Fruit fly (Drosophila melanogaster) whole organism, embryonic: ENCODE data around the gene nan.

Source experiments
- CG18619 ChIP-seq: fragments of 200-800 bp; sonication (Bioruptor generic); optimal IDR thresholded peaks from 3 replicates; lab custom pipeline; 2017; ENCODE audit warnings: missing biosample characterization, mild to moderate bottlenecking, missing genetic modification characterization
- CG8359 ChIP-seq: fragments of 200-800 bp; sonication (Bioruptor generic); optimal IDR thresholded peaks from 2 replicates; lab custom pipeline; 2017; ENCODE audit warnings: missing biosample characterization, mild to moderate bottlenecking, missing genetic modification characterization, borderline replicate concordance
- dpn ChIP-seq, 2 experiments: fragments of 200-800 bp; sonication (Bioruptor generic); optimal IDR thresholded peaks; 3 replicates each; lab custom pipeline; 2016; ENCODE audit warnings: missing biosample characterization in 2 of 2, missing genetic modification characterization in 2 of 2
- ftz-f1 ChIP-seq: fragments of 200-800 bp; sonication (Bioruptor generic); optimal IDR thresholded peaks from 2 replicates; lab custom pipeline; 2016; ENCODE audit warnings: missing biosample characterization, missing genetic modification characterization
- twi ChIP-seq: fragments of 200-800 bp; optimal IDR thresholded peaks from 2 replicates; lab custom pipeline; 2019; ENCODE audit warnings: missing biosample characterization, mild to moderate bottlenecking, missing genetic modification characterization, moderate library complexity

DNA sequence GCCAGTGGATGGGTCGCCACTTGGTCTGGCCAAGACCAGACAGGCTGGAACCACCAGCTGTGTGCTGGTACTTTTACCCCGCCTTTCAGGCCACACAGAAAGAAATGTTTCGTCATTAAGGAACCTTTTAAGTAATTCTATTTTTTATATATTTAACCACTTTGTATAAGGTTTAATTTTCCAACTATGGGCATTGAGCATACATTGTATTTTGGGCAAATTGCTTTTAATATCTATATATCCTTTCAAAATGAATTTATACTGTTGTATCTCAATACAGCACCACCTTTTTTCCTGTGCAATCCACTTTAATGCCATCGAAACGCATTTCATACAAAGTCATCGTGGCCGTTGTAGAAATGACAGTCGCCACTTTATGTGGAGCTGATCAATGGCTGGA is 43.1 kb downstream of the nan start:
- TF ChIP-seq twi (tag; lab: Kevin White, UChicago) (no peak), ftz-f1 (GFP tag; lab: Kevin White, UChicago) (no peak), dpn (GFP tag; optimal IDR thresholded peaks at IDR 0.05; lab: Kevin White, UChicago) (no peak), CG18619 (GFP tag; lab: Kevin White, UChicago) (no peak), CG8359 (GFP tag; lab: Kevin White, UChicago) (no peak)
